Fruit fly (Drosophila melanogaster) whole organism, pupa: ENCODE results near the gene Rab3GAP1.

Experiments
- CG4496 ChIP-seq: fragments of 200-800 bp; sonication (Bioruptor generic); IDR thresholded peaks from 3 replicates; pipeline ENCODE4 v1.3.6; 2022; ENCODE audit warnings: missing biosample characterization, missing genetic modification characterization
- EcR ChIP-seq: fragments of 200-800 bp; sonication (Bioruptor generic); optimal IDR thresholded peaks from 3 replicates; lab custom pipeline; 2019; ENCODE audit warnings: missing biosample characterization, missing genetic modification characterization, mild to moderate bottlenecking, moderate library complexity, missing genetic modification reagents
- Pif1B ChIP-seq: fragments of 200-800 bp; sonication (Bioruptor generic); optimal IDR thresholded peaks from 3 replicates; lab custom pipeline; 2016; ENCODE audit warnings: missing biosample characterization, missing genetic modification characterization

- TF ChIP-seq EcR (GFP tag; lab: Kevin White, UChicago) (no peak), CG4496 (GFP tag; lab: Robert Waterston, UW) (peak; percentile 93), Pif1B (GFP tag; lab: Kevin White, UChicago) (peak; percentile 68)
Observed at dm6 chr2L:1590167-1590566, 20.8 kb downstream of the Rab3GAP1 start.
